Worm (Caenorhabditis elegans) whole organism, midembryonic: ENCODE measurements around the gene hrg-2.

Experiments used
- T22C8.4 ChIP-seq: fragments of 200-800 bp; sonication (Bioruptor generic); IDR thresholded peaks from 2 replicates; pipeline ENCODE4 v1.3.6; 2022; ENCODE audit warnings: missing genetic modification characterization, missing compliant biosample characterization
- cog-1 ChIP-seq: sonication (generic microtip); optimal IDR thresholded peaks from 2 replicates; lab custom pipeline; 2016; ENCODE audit warnings: missing genetic modification characterization, missing compliant biosample characterization
- flt-1 ChIP-seq: fragments of 200-800 bp; sonication (Bioruptor generic); IDR thresholded peaks from 2 replicates; pipeline ENCODE4 v1.3.6; 2022; ENCODE audit warnings: missing genetic modification characterization, missing compliant biosample characterization
- klf-2 ChIP-seq: fragments of 200-800 bp; sonication (Bioruptor generic); conservative IDR thresholded peaks from 2 replicates; pipeline ENCODE4 v1.3.6; 2022; ENCODE audit warnings: missing genetic modification reagents, missing genetic modification characterization, missing compliant biosample characterization
- med-1 ChIP-seq: sonication (generic microtip); optimal IDR thresholded peaks from 2 replicates; lab custom pipeline; 2017; ENCODE audit warnings: missing genetic modification characterization, mild to moderate bottlenecking, missing compliant biosample characterization, antibody characterized with exemption, missing genetic modification reagents; ENCODE audit not compliant: insufficient read depth
- ref-1 ChIP-seq: fragments of 200-800 bp; sonication (Bioruptor generic); conservative IDR thresholded peaks from 2 replicates; pipeline ENCODE4 v1.3.6; 2022; ENCODE audit warnings: missing genetic modification reagents, missing genetic modification characterization, missing compliant biosample characterization
- ztf-23 ChIP-seq: fragments of 200-800 bp; sonication (Bioruptor generic); IDR thresholded peaks from 2 replicates; pipeline ENCODE4 v1.3.6; 2022; ENCODE audit warnings: missing genetic modification reagents, missing genetic modification characterization, missing compliant biosample characterization
- ztf-29 ChIP-seq: fragments of 200-800 bp; sonication (Bioruptor generic); IDR thresholded peaks from 2 replicates; pipeline ENCODE4 v1.3.6; 2022; ENCODE audit warnings: missing genetic modification reagents, missing genetic modification characterization, missing compliant biosample characterization

DNA sequence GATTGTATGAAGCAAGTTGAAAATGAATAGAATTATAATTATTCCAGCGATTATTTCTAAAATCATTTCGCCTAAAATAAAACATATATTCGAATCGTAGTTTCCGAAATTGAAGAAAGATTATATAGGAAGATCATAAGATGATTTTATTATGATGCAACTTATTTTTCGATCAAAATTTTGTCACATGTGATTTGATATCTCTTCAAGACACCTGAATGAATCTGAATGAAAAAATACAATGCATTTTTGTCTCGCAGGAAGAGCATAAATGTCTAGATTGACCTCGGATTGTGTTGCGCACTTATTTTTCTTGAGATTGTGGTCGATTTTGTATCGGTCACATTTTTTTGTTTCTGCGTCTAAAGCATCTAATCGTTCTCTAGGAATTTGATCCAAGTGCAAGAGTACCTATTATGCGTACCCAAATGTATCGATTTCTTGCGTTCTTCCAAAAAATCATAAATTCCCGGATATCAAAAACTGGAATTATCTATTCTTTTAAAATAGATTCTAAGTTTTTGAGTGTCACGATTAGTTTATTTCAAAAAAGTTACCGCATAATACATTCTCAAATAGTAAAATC is at the start of gene hrg-2:
- TF ChIP-seq ztf-23 (GFP tag; lab: Robert Waterston, UW) (no peak), flt-1 (GFP tag; lab: Robert Waterston, UW) (no peak), med-1 (GFP tag; lab: Kevin White, UChicago) (no peak), klf-2 (GFP tag; lab: Robert Waterston, UW) (no peak), ref-1 (no peak), T22C8.4 (no peak), ztf-29 (GFP tag; lab: Robert Waterston, UW) (no peak), cog-1 (tag; lab: Kevin White, UChicago) (no peak)
